Worm (Caenorhabditis elegans): Measurements from ENCODE around the gene dars-1.

The dars-1 gene

DNA sequence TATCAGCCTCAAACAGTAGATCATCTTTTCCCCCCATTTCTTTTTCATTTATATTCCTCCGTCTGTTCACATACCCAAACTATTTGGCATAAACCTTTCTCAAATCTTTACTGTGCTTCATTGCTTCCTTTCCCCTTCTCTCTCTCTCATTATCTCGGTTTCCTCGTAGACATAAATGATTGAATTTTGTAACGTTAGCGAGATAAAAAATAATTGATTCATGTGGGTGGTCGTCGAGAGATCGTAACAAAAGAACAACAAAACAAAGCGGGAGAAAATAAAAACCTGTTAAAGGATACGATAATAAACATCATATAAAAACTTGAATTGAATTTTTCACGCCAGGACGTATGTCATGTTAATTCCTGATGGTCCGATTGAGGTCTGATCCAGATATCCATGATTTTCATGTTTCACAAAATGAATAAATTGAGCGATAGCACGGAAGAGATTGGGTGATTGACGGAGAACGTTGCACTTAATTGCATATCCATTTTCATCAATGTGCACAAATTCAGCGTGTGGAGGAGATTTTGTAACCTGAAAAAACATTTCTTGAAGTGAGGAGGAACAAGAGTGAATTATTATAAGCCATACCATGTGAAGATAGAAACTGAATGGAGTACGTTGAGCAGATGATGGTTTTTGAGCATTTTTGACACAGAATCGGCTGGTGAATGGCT is 28.1 kb downstream of the dars-1 start:
- TF ChIP-seq unc-39 (tag; optimal IDR thresholded peaks at IDR 0.05): no peak
- TF ChIP-seq lin-13 (GFP tag; optimal IDR thresholded peaks at IDR 0.05): no peak
- TF ChIP-seq mdl-1 (tag; optimal IDR thresholded peaks at IDR 0.05): no peak
- no peak for TF ChIP-seq aly-2 (tag; optimal IDR thresholded peaks at IDR 0.05)
- TF ChIP-seq ztf-4 (tag; optimal IDR thresholded peaks at IDR 0.05): peak; percentile 6
- TF ChIP-seq peb-1 (tag; optimal IDR thresholded peaks at IDR 0.05): no peak
- peak in 1 of 2 experiments; percentile 0 for TF ChIP-seq lsy-2 (tag; optimal IDR thresholded peaks at IDR 0.05)
- no peak for TF ChIP-seq sem-4 (tag; optimal IDR thresholded peaks at IDR 0.05)
- no peak for TF ChIP-seq dmd-4 (tag; optimal IDR thresholded peaks at IDR 0.05)
- TF ChIP-seq crh-2 (tag; optimal IDR thresholded peaks at IDR 0.05): peak; percentile 0
- TF ChIP-seq zag-1 (tag; optimal IDR thresholded peaks at IDR 0.05): no peak
- no peak for TF ChIP-seq F13H6.1 (tag; optimal IDR thresholded peaks at IDR 0.05)
- no peak for TF ChIP-seq sma-9 (GFP tag; optimal IDR thresholded peaks at IDR 0.05)
- TF ChIP-seq sma-9 (tag; optimal IDR thresholded peaks at IDR 0.05): no peak
- no peak for TF ChIP-seq ceh-82 (tag; optimal IDR thresholded peaks at IDR 0.05)
- no peak for TF ChIP-seq nhr-11 (tag; optimal IDR thresholded peaks at IDR 0.05)
- no peak for TF ChIP-seq nhr-25 (tag; optimal IDR thresholded peaks at IDR 0.05)
- no peak for TF ChIP-seq Y55F3AM.14 (GFP tag; optimal IDR thresholded peaks at IDR 0.05)
- TF ChIP-seq sma-3 (GFP tag; optimal IDR thresholded peaks at IDR 0.05): no peak
- TF ChIP-seq ztf-11 (tag; optimal IDR thresholded peaks at IDR 0.05): no peak
- TF ChIP-seq nhr-21 (tag; optimal IDR thresholded peaks at IDR 0.05): no peak
- TF ChIP-seq ceh-16 (tag; optimal IDR thresholded peaks at IDR 0.05): no peak
- no peak for TF ChIP-seq unc-62 (GFP tag; optimal IDR thresholded peaks at IDR 0.05)
- no peak for TF ChIP-seq egl-27 (tag; optimal IDR thresholded peaks at IDR 0.05)
- TF ChIP-seq fos-1 (tag; optimal IDR thresholded peaks at IDR 0.05): no peak
- TF ChIP-seq lin-39 (tag; optimal IDR thresholded peaks at IDR 0.05): no peak
- TF ChIP-seq nhr-10 (tag; optimal IDR thresholded peaks at IDR 0.05): no peak
- TF ChIP-seq nhr-129 (tag; optimal IDR thresholded peaks at IDR 0.05): peak; percentile 28
- no peak for TF ChIP-seq skn-1 (tag; optimal IDR thresholded peaks at IDR 0.05)

- no peak for TF ChIP-seq lin-11 (tag; optimal IDR thresholded peaks at IDR 0.05)
- TF ChIP-seq fos-1 (tag; optimal IDR thresholded peaks at IDR 0.05): peak; percentile 2
- no peak for TF ChIP-seq blmp-1 (tag; optimal IDR thresholded peaks at IDR 0.05; ENCODE audit: insufficient read depth)
- TF ChIP-seq sma-3 (GFP tag; optimal IDR thresholded peaks at IDR 0.05): no peak
- TF ChIP-seq sma-9 (GFP tag; optimal IDR thresholded peaks at IDR 0.05): no peak
- no peak for TF ChIP-seq sma-9 (tag; optimal IDR thresholded peaks at IDR 0.05)
- no peak for TF ChIP-seq zag-1 (tag; optimal IDR thresholded peaks at IDR 0.05)
- no peak for TF ChIP-seq nhr-23 (tag; optimal IDR thresholded peaks at IDR 0.05)
Observed at ce11 chrIII:9461894-9462784, 28.9 kb downstream of the dars-1 start.

- TF ChIP-seq nhr-21 (tag; optimal IDR thresholded peaks at IDR 0.05) (peak; percentile 42), nhr-23 (tag; optimal IDR thresholded peaks at IDR 0.05) (no peak), Y55F3AM.14 (GFP tag; optimal IDR thresholded peaks at IDR 0.05) (no peak), sma-3 (GFP tag; optimal IDR thresholded peaks at IDR 0.05) (peak; percentile 13), ama-1 (optimal IDR thresholded peaks at IDR 0.05) (peak; percentile 38), nhr-6 (tag; optimal IDR thresholded peaks at IDR 0.05) (no peak), nhr-237 (tag; optimal IDR thresholded peaks at IDR 0.05) (no peak), lin-13 (GFP tag; optimal IDR thresholded peaks at IDR 0.05) (no peak), unc-62 (GFP tag; optimal IDR thresholded peaks at IDR 0.05) (no peak), snpc-4 (tag; optimal IDR thresholded peaks at IDR 0.05) (no peak), elt-3 (tag; optimal IDR thresholded peaks at IDR 0.05) (no peak), ceh-82 (tag; optimal IDR thresholded peaks at IDR 0.05) (no peak), lin-39 (tag; optimal IDR thresholded peaks at IDR 0.05) (no peak), gmeb-1 (tag; optimal IDR thresholded peaks at IDR 0.05) (no peak), zag-1 (tag; optimal IDR thresholded peaks at IDR 0.05) (no peak), nhr-10 (tag; optimal IDR thresholded peaks at IDR 0.05) (no peak), ztf-1 (GFP tag; conservative IDR thresholded peaks at IDR 0.05) (no peak), blmp-1 (tag; optimal IDR thresholded peaks at IDR 0.05; ENCODE audit: insufficient read depth) (peak; percentile 22), mbf-1 (tag; optimal IDR thresholded peaks at IDR 0.05) (no peak), nhr-77 (tag; optimal IDR thresholded peaks at IDR 0.05) (no peak), lsy-2 (tag; optimal IDR thresholded peaks at IDR 0.05) (peak; percentile 14 to 37), mdl-1 (tag; optimal IDR thresholded peaks at IDR 0.05) (no peak), nhr-11 (tag; optimal IDR thresholded peaks at IDR 0.05) (no peak), nhr-129 (tag; optimal IDR thresholded peaks at IDR 0.05) (peak; percentile 90), nhr-25 (tag; optimal IDR thresholded peaks at IDR 0.05) (no peak), ceh-16 (tag; optimal IDR thresholded peaks at IDR 0.05) (no peak), fos-1 (tag; optimal IDR thresholded peaks at IDR 0.05) (peak; percentile 24), ztf-4 (tag; optimal IDR thresholded peaks at IDR 0.05) (peak; percentile 57), nhr-12 (tag; optimal IDR thresholded peaks at IDR 0.05) (no peak), sem-4 (tag; optimal IDR thresholded peaks at IDR 0.05) (no peak), ztf-11 (tag; optimal IDR thresholded peaks at IDR 0.05) (no peak)
Observed at ce11 chrIII:9457192-9458103, 33.6 kb downstream of the dars-1 start.
